Worm (Caenorhabditis elegans): Measurements from ENCODE around the gene ugt-24.
"Not testable (repeated sequence)": the region's sequence is repeated elsewhere in the genome, so short reads cannot be mapped to it uniquely, and the experiment has no call there.

The ugt-24 gene

ce11 chrIV:6254635-6255034 is 44.1 kb upstream of the ugt-24 start, which contains the start of gene T13A10.64:
T13A10.64 (plus strand) TSS chrIV:6254935.
- no peak for TF ChIP-seq lim-6 (tag; optimal IDR thresholded peaks at IDR 0.05)

ce11 chrIV:6253000-6253399 is 42.5 kb upstream of the ugt-24 start, which contains the start of gene T13A10.2:
T13A10.2 (plus strand) TSS chrIV:6253300.
- not testable (repeated sequence) for TF ChIP-seq nfya-1, elt-2, nhr-11 (tag; optimal IDR thresholded peaks at IDR 0.05)

DNA sequence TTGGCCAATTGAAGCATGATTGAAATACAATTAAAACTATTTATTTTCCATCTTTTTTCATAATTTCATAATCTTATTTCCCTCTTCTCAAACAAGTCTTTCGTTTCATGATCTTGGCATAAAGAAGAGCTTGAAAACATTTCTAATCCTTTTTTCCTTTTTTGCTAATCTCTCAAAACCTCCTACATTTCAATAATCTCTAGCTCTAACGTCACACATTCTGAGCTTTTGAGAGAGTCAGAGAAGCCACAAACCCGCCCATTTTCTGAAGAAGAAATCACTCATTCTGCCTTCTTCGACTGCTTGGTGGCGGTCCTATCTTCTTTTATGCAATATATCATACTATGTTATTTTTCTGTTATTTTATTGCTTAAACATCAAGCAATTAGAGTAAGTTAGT is 39.1 kb upstream of the ugt-24 start, which contains the start of gene F58F9.1:
Gene F58F9.1 (plus strand): TSS at position 251 of the 400 bp plus-strand sequence.
- no peak for TF ChIP-seq sox-2 (GFP tag; IDR thresholded peaks at IDR 0.05)
- TF ChIP-seq lim-6 (tag; optimal IDR thresholded peaks at IDR 0.05), result no peak
- no peak for TF ChIP-seq eyg-1 (tag; optimal IDR thresholded peaks at IDR 0.05)
- no peak for TF ChIP-seq hlh-6 (tag; optimal IDR thresholded peaks at IDR 0.05)
- no peak for TF ChIP-seq hlh-13 (GFP tag; optimal IDR thresholded peaks at IDR 0.05)
- TF ChIP-seq hlh-15 (tag; optimal IDR thresholded peaks at IDR 0.05), result no peak
- TF ChIP-seq pha-2 (tag; optimal IDR thresholded peaks at IDR 0.05), result no peak
- no peak for TF ChIP-seq zip-5 (tag; optimal IDR thresholded peaks at IDR 0.05)
- no peak for TF ChIP-seq sox-4 (tag; optimal IDR thresholded peaks at IDR 0.05)
- no peak for TF ChIP-seq fkh-10 (GFP tag; optimal IDR thresholded peaks at IDR 0.05)
- no peak for TF ChIP-seq ets-4 (tag; optimal IDR thresholded peaks at IDR 0.05)
- TF ChIP-seq K09A11.1 (tag; optimal IDR thresholded peaks at IDR 0.05; ENCODE audit: insufficient read depth), result no peak
- no peak for TF ChIP-seq che-1 (tag; optimal IDR thresholded peaks at IDR 0.05)
- no peak for TF ChIP-seq ceh-24 (tag; optimal IDR thresholded peaks at IDR 0.05)
- no peak for TF ChIP-seq madf-2 (tag; optimal IDR thresholded peaks at IDR 0.05)

ce11 chrIV:6248486-6248885 is 38.0 kb upstream of the ugt-24 start, which contains the start of gene acox-3:
acox-3 (minus strand) TSS chrIV:6248492.
- TF ChIP-seq elt-2 (tag; optimal IDR thresholded peaks at IDR 0.05) (peak; percentile 22), pha-4 (tag; optimal IDR thresholded peaks at IDR 0.05) (no peak)

ce11 chrIV:6239993-6240392 is 29.5 kb upstream of the ugt-24 start, which contains the start of gene F58F9.9:
F58F9.9 (plus strand) TSS chrIV:6240293.
- TF ChIP-seq unc-86 (tag; optimal IDR thresholded peaks at IDR 0.05) (no peak), sdc-2 (tag; optimal IDR thresholded peaks at IDR 0.05) (no peak), ceh-31 (tag; optimal IDR thresholded peaks at IDR 0.05) (no peak), npax-4 (tag; optimal IDR thresholded peaks at IDR 0.05) (no peak), ttx-3 (tag; optimal IDR thresholded peaks at IDR 0.05) (no peak), ceh-14 (tag; optimal IDR thresholded peaks at IDR 0.05) (no peak), C38D4.7 (GFP tag; optimal IDR thresholded peaks at IDR 0.05) (no peak), pha-2 (tag; optimal IDR thresholded peaks at IDR 0.05) (no peak), hlh-15 (tag; optimal IDR thresholded peaks at IDR 0.05) (no peak), fkh-10 (GFP tag; optimal IDR thresholded peaks at IDR 0.05) (no peak), ceh-19 (GFP tag; optimal IDR thresholded peaks at IDR 0.05) (no peak), dmd-4 (tag; optimal IDR thresholded peaks at IDR 0.05; ENCODE audit: borderline replicate concordance) (no peak), hlh-30 (tag; optimal IDR thresholded peaks at IDR 0.05; ENCODE audit: insufficient read depth) (no peak), madf-2 (tag; optimal IDR thresholded peaks at IDR 0.05) (no peak), zip-5 (tag; optimal IDR thresholded peaks at IDR 0.05) (no peak), tbx-2 (tag; optimal IDR thresholded peaks at IDR 0.05) (no peak), ceh-48 (tag; optimal IDR thresholded peaks at IDR 0.05) (no peak), rnt-1 (tag; optimal IDR thresholded peaks at IDR 0.05) (no peak)

All from whole organism, late embryonic.